Worm (Caenorhabditis elegans) whole organism, midembryonic: ENCODE results near the gene EEED8.3.

Experiments
- cog-1 ChIP-seq: sonication (generic microtip); optimal IDR thresholded peaks from 2 replicates; lab custom pipeline; 2016; ENCODE audit warnings: missing genetic modification characterization, missing compliant biosample characterization
- flt-1 ChIP-seq: fragments of 200-800 bp; sonication (Bioruptor generic); IDR thresholded peaks from 2 replicates; pipeline ENCODE4 v1.3.6; 2022; ENCODE audit warnings: missing genetic modification characterization, missing compliant biosample characterization
- klf-2 ChIP-seq: fragments of 200-800 bp; sonication (Bioruptor generic); conservative IDR thresholded peaks from 2 replicates; pipeline ENCODE4 v1.3.6; 2022; ENCODE audit warnings: missing genetic modification reagents, missing genetic modification characterization, missing compliant biosample characterization
- tab-1 ChIP-seq: fragments of 200-800 bp; sonication (Bioruptor generic); IDR thresholded peaks from 2 replicates; pipeline ENCODE4 v1.3.6; 2022; ENCODE audit warnings: missing genetic modification characterization, missing compliant biosample characterization
- ztf-23 ChIP-seq: fragments of 200-800 bp; sonication (Bioruptor generic); IDR thresholded peaks from 2 replicates; pipeline ENCODE4 v1.3.6; 2022; ENCODE audit warnings: missing genetic modification reagents, missing genetic modification characterization, missing compliant biosample characterization
- ztf-29 ChIP-seq: fragments of 200-800 bp; sonication (Bioruptor generic); IDR thresholded peaks from 2 replicates; pipeline ENCODE4 v1.3.6; 2022; ENCODE audit warnings: missing genetic modification reagents, missing genetic modification characterization, missing compliant biosample characterization

DNA sequence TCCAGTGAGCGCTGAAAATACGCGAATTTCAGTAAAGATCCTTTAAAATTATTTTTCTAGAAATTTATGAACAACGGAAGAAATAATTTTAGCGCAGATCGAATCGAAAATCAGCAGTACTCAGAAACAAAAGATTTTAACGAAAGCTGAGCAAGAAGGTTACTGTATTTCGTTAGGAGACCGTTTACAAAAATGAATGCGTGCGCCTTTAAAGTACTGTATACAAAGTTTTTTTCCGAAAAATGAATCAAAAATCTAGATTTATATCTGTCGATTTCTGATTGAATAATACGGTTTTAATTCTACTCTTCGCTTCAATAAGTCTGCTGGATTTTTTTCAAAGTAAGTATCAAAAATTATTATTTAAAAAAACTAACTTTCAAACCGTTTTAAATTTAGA is at the start of gene EEED8.3, which contains the start of gene EEED8.14:
- TF ChIP-seq flt-1 (GFP tag; lab: Robert Waterston, UW) (no peak), ztf-23 (GFP tag; lab: Robert Waterston, UW) (no peak), klf-2 (GFP tag; lab: Robert Waterston, UW) (no peak), cog-1 (tag; lab: Kevin White, UChicago) (no peak), tab-1 (GFP tag; lab: Robert Waterston, UW) (no peak), ztf-29 (GFP tag; lab: Robert Waterston, UW) (no peak)
